Fruit fly (Drosophila melanogaster): ENCODE measurements around the gene CG7857.

DNA sequence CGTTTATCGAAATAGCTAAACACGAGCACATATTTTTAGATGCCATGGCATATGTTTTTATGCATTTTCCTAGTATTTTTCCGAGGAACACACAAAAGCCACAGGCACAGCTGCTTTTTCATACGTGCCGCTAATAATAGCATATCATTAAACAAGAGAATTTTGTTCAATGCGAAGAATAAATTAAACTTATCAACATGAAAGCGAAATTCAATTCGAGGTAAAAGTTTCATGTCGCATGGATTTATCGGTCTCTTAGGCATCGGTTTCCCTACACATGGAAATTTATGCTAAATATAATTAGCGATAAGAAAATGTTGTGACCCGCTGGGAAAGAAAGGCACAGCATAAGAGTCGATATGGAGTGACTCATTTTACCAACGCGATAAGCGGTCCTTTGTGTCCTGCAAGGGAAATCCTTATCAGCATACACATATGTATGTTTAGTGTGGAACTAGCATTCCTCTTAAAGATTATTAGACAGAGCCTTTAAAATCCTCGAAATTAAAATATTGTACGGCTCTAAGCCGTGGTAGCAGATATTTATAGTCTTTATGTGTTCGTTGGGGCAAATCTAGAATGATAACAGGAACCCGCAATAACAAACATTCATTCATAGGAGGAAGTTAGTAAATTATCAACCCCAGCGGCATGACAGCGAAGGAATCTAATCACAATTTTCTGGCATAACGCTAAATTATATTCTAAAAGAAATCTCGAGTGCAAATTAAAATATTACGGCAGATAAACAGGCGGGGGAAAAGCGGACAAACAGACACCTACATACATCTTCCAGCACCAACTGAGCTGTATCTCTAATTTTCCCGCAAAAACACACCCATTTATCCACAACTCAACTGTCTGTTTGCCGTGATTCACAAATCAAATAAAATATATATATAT lies 27.0 kb upstream of the CG7857 start, which contains the start of gene CG43248:
- TF ChIP-seq CG8159 (tag; optimal IDR thresholded peaks at IDR 0.05), result no peak
- TF ChIP-seq fd96Ca (GFP tag; IDR thresholded peaks at IDR 0.05), result no peak
- TF ChIP-seq Pif1A (GFP tag; optimal IDR thresholded peaks at IDR 0.05), result no peak
- no peak for TF ChIP-seq CG12605 (GFP tag; IDR thresholded peaks at IDR 0.05)
- no peak for TF ChIP-seq CG15710 (tag; optimal IDR thresholded peaks at IDR 0.05)
